Fruit fly (Drosophila melanogaster): ENCODE results near the gene CG7888.
A peak's percentile ranks its signal among the peaks of the same experiment; 100 is the strongest.

CG7888 gene

DNA sequence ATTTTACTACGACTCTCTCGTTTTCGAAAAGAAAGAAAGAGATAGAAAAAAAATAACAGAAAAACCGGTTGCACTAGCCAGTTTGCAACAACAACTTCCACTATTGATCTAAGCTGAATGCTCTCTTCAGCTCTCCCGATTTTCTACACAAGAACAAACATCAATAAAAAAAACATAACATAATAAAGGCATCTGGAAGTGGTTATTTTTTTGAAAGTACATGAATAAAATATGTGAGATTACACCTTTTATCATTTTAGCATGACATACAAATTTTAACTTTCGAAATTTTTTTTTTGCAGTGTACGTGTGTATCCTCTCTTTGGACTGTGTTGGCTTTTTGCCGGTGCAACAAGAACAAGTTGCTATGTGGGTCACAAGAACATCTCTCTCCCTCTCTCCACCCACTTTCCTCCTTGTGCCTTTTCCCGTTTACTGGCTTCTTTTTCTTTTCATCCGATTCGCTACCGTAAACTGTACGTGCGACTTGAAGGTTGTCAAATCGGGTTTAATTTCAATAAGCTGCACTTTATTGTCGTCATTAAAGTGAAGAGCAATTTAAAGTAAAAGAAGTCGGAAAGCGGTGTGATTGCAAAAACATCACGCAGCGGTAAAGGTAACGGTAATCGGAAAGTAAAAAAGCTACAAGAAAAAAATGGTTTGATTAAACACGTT, 30.9 kb downstream of the CG7888 start (continued):
- no peak for TF ChIP-seq CG13287 (GFP tag; IDR thresholded peaks at IDR 0.05; ENCODE audit: partially characterized antibody)
- peak; percentile 81 for TF ChIP-seq C15 (GFP tag; IDR thresholded peaks at IDR 0.05)
- TF ChIP-seq CG10321 (GFP tag; IDR thresholded peaks at IDR 0.05): peak; percentile 81
- TF ChIP-seq CG4282 (GFP tag; optimal IDR thresholded peaks at IDR 0.05): peak; percentile 90
- peak; percentile 92 for TF ChIP-seq shn (GFP tag; optimal IDR thresholded peaks at IDR 0.05)
- no peak for TF ChIP-seq lbe (GFP tag; optimal IDR thresholded peaks at IDR 0.05)
- TF ChIP-seq CG2199 (GFP tag; IDR thresholded peaks at IDR 0.05): peak; percentile 97
- TF ChIP-seq Hsf (GFP tag; optimal IDR thresholded peaks at IDR 0.05): peak; percentile 97
- TF ChIP-seq CG7928 (GFP tag; optimal IDR thresholded peaks at IDR 0.05): peak; percentile 61
- peak; percentile 91 for TF ChIP-seq sr (GFP tag; IDR thresholded peaks at IDR 0.05)
- peak; percentile 94 for TF ChIP-seq CG11723 (GFP tag; optimal IDR thresholded peaks at IDR 0.05)
- TF ChIP-seq Usf (GFP tag; optimal IDR thresholded peaks at IDR 0.05): peak; percentile 77
- TF ChIP-seq lov (optimal IDR thresholded peaks at IDR 0.05): no peak
- TF ChIP-seq lov (GFP tag; IDR thresholded peaks at IDR 0.05): peak; percentile 97
- peak; percentile 90 for TF ChIP-seq dimm (GFP tag; IDR thresholded peaks at IDR 0.05)
- TF ChIP-seq yki (optimal IDR thresholded peaks at IDR 0.05): no peak
- peak; percentile 96 for TF ChIP-seq CG12104 (GFP tag; optimal IDR thresholded peaks at IDR 0.05)
- peak; percentile 92 for TF ChIP-seq CG3838 (GFP tag; optimal IDR thresholded peaks at IDR 0.05)
- no peak for TF ChIP-seq CG1832 (GFP tag; optimal IDR thresholded peaks at IDR 0.05)
- peak; percentile 97 for TF ChIP-seq so (GFP tag; IDR thresholded peaks at IDR 0.05)
- peak; percentile 99 for TF ChIP-seq CG10979 (tag; optimal IDR thresholded peaks at IDR 0.05)
- peak; percentile 97 for TF ChIP-seq ap (GFP tag; IDR thresholded peaks at IDR 0.05)
- TF ChIP-seq CG13624 (GFP tag; optimal IDR thresholded peaks at IDR 0.05): peak; percentile 96
- TF ChIP-seq ac (GFP tag; optimal IDR thresholded peaks at IDR 0.05): peak; percentile 90
- peak; percentile 97 for TF ChIP-seq CG13424 (tag; optimal IDR thresholded peaks at IDR 0.05)
- TF ChIP-seq CG10274 (GFP tag; optimal IDR thresholded peaks at IDR 0.05): peak; percentile 73
- no peak for TF ChIP-seq CG13894 (tag; optimal IDR thresholded peaks at IDR 0.05)
- peak; percentile 94 for TF ChIP-seq Aef1 (GFP tag; IDR thresholded peaks at IDR 0.05)
- peak; percentile 93 for TF ChIP-seq jing (GFP tag; optimal IDR thresholded peaks at IDR 0.05)
- peak; percentile 96 for TF ChIP-seq Six4 (GFP tag; optimal IDR thresholded peaks at IDR 0.05)
- peak; percentile 91 for TF ChIP-seq Fer3 (tag; optimal IDR thresholded peaks at IDR 0.05)
- TF ChIP-seq odd (GFP tag; optimal IDR thresholded peaks at IDR 0.05): peak; percentile 95
- peak; percentile 95 for TF ChIP-seq B-H1 (GFP tag; IDR thresholded peaks at IDR 0.05)
- TF ChIP-seq pan (optimal IDR thresholded peaks at IDR 0.05): no peak
- TF ChIP-seq pan (GFP tag; optimal IDR thresholded peaks at IDR 0.05 in 1 of 2, IDR thresholded peaks at IDR 0.05 in 1 of 2): peak in 1 of 2 experiments; percentile 98
- TF ChIP-seq her (GFP tag; optimal IDR thresholded peaks at IDR 0.05): peak; percentile 90
- TF ChIP-seq esg (GFP tag; conservative IDR thresholded peaks at IDR 0.05): peak; percentile 93
- TF ChIP-seq p53 (GFP tag; optimal IDR thresholded peaks at IDR 0.05): peak; percentile 84
- TF ChIP-seq CG3281 (GFP tag; optimal IDR thresholded peaks at IDR 0.05): peak; percentile 81
- peak; percentile 98 for TF ChIP-seq CG9727 (GFP tag; optimal IDR thresholded peaks at IDR 0.05)
- peak; percentile 90 for TF ChIP-seq CG3847 (GFP tag; IDR thresholded peaks at IDR 0.05)
- peak; percentile 93 for TF ChIP-seq CG6813 (GFP tag; optimal IDR thresholded peaks at IDR 0.05)
- TF ChIP-seq kni (GFP tag; optimal IDR thresholded peaks at IDR 0.05): peak; percentile 41
- peak; percentile 95 for TF ChIP-seq D19A (tag; optimal IDR thresholded peaks at IDR 0.05)
- peak; percentile 40 for TF ChIP-seq Hey (tag; optimal IDR thresholded peaks at IDR 0.05)
- peak; percentile 46 for TF ChIP-seq CG3995 (GFP tag; optimal IDR thresholded peaks at IDR 0.05)
- peak; percentile 90 for TF ChIP-seq dati (GFP tag; IDR thresholded peaks at IDR 0.05)
- TF ChIP-seq Adf1 (GFP tag; IDR thresholded peaks at IDR 0.05): peak; percentile 54
- peak; percentile 93 to 97 for TF ChIP-seq Hr51 (GFP tag; optimal IDR thresholded peaks at IDR 0.05)
- peak; percentile 95 for TF ChIP-seq CG14014 (GFP tag; IDR thresholded peaks at IDR 0.05)
- TF ChIP-seq Doc2 (GFP tag; IDR thresholded peaks at IDR 0.05): peak; percentile 80

All from whole organism, embryonic.